Fruit fly (Drosophila melanogaster) Kc167 (cell line): Measurements from ENCODE around the gene CG43248.

ENCODE experiments used
- Sin3A ChIP-seq: fragments of >200 bp; optimal IDR thresholded peaks from 2 replicates; lab custom pipeline; 2018; ENCODE audit warnings: missing external identifiers
- h ChIP-seq: fragments of >200 bp; optimal IDR thresholded peaks from 3 replicates; lab custom pipeline; 2018; ENCODE audit warnings: missing external identifiers
- insv ChIP-seq: fragments of >200 bp; optimal IDR thresholded peaks from 3 replicates; lab custom pipeline; 2018; ENCODE audit warnings: missing external identifiers
- psq ChIP-seq: fragments of >200 bp; optimal IDR thresholded peaks from 2 replicates; lab custom pipeline; 2017; ENCODE audit warnings: missing external identifiers
- ttk ChIP-seq: sonication (Bioruptor generic); optimal IDR thresholded peaks from 2 replicates; lab custom pipeline; 2017; ENCODE audit warnings: missing external identifiers

DNA sequence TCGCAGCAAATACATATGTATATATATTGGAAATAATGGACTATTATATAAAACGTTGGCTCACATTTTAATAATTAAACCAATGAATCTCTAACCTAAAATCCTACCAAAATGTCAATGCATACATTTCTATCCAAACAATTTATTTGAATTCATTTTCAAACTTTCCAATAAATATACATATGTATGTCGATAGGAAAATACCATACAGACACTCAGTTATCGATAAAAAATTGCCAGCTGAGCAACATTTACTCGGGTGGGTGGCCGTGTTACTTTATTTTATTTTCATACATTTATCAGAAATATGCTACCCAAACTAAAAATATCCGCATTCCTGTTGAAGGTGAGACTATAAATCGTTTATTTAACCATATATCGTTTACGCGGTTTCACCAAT is 45.1 kb upstream of the CG43248 start, which contains the start of gene Ufsp2:
- TF ChIP-seq h (lab: Kevin White, UChicago): no peak
- TF ChIP-seq psq: no peak
- no peak for TF ChIP-seq Sin3A
- no peak for TF ChIP-seq insv (lab: Kevin White, UChicago)
- no peak for TF ChIP-seq ttk (lab: Kevin White, UChicago)
